Fruit fly (Drosophila melanogaster) whole organism, adult: ENCODE results near the gene mus101.

Experiments used
- CG11617 ChIP-seq: fragments of 200-800 bp; sonication (Bioruptor generic); optimal IDR thresholded peaks from 2 replicates; lab custom pipeline; 2017; ENCODE audit warnings: mild to moderate bottlenecking, missing biosample characterization, missing genetic modification reagents, missing genetic modification characterization
- CG12768 ChIP-seq: fragments of 200-800 bp; sonication (Bioruptor generic); optimal IDR thresholded peaks from 2 replicates; lab custom pipeline; 2017; ENCODE audit warnings: missing biosample characterization, missing genetic modification characterization, mild to moderate bottlenecking, moderate library complexity, missing genetic modification reagents
- CG14711 ChIP-seq: fragments of 200-800 bp; sonication (Bioruptor generic); optimal IDR thresholded peaks from 2 replicates; lab custom pipeline; 2018; ENCODE audit warnings: missing biosample characterization, mild to moderate bottlenecking, missing genetic modification characterization, moderate library complexity
- CG1620 ChIP-seq: fragments of 200-800 bp; sonication (Bioruptor generic); optimal IDR thresholded peaks from 2 replicates; lab custom pipeline; 2016; ENCODE audit warnings: missing biosample characterization, missing genetic modification characterization
- CG33017 ChIP-seq: fragments of 200-800 bp; sonication (Bioruptor generic); optimal IDR thresholded peaks from 2 replicates; lab custom pipeline; 2018; ENCODE audit warnings: missing biosample characterization, mild to moderate bottlenecking, missing genetic modification characterization, moderate library complexity
- CG5204 ChIP-seq: fragments of 200-800 bp; sonication (Bioruptor generic); optimal IDR thresholded peaks from 2 replicates; lab custom pipeline; 2016; ENCODE audit warnings: missing biosample characterization, missing genetic modification characterization
- CG7045 ChIP-seq: fragments of 200-800 bp; sonication (Bioruptor generic); optimal IDR thresholded peaks from 2 replicates; lab custom pipeline; 2017; ENCODE audit warnings: missing biosample characterization, mild to moderate bottlenecking, missing genetic modification characterization
- CG7101 ChIP-seq: fragments of 200-800 bp; sonication (Bioruptor generic); optimal IDR thresholded peaks from 2 replicates; lab custom pipeline; 2018; ENCODE audit warnings: missing biosample characterization, mild to moderate bottlenecking, missing genetic modification characterization, moderate library complexity
- Clk ChIP-seq: fragments of 200-800 bp; sonication (Bioruptor generic); optimal IDR thresholded peaks from 2 replicates; lab custom pipeline; 2017; ENCODE audit warnings: missing biosample characterization, missing genetic modification characterization
- Crg-1 ChIP-seq: fragments of 200-800 bp; sonication (Bioruptor generic); optimal IDR thresholded peaks from 2 replicates; lab custom pipeline; 2016; ENCODE audit warnings: missing biosample characterization, missing genetic modification characterization
- Hr96 ChIP-seq: fragments of 200-800 bp; sonication (Bioruptor generic); optimal IDR thresholded peaks from 2 replicates; lab custom pipeline; 2016; ENCODE audit warnings: missing biosample characterization, missing genetic modification characterization
- Mnt ChIP-seq: fragments of 200-800 bp; sonication (Bioruptor generic); optimal IDR thresholded peaks from 2 replicates; lab custom pipeline; 2016; ENCODE audit warnings: missing biosample characterization, mild to moderate bottlenecking, missing genetic modification characterization
- bab1 ChIP-seq: fragments of 200-800 bp; sonication (Bioruptor generic); optimal IDR thresholded peaks from 3 replicates; lab custom pipeline; 2019; ENCODE audit warnings: missing biosample characterization, mild to moderate bottlenecking, missing genetic modification characterization, moderate library complexity
- cic ChIP-seq: fragments of 200-800 bp; sonication (Bioruptor generic); optimal IDR thresholded peaks from 2 replicates; lab custom pipeline; 2017; ENCODE audit warnings: missing biosample characterization, mild to moderate bottlenecking, missing genetic modification characterization, moderate library complexity
- cnc ChIP-seq, 2 experiments: fragments of >200 bp; optimal IDR thresholded peaks; 2 replicates each; lab custom pipeline; 2017
- kay ChIP-seq: fragments of 200-800 bp; sonication (Bioruptor generic); peaks from one replicate; lab custom pipeline; 2016; ENCODE audit warnings: missing biosample characterization, missing genetic modification characterization, borderline replicate concordance
- ovo ChIP-seq: fragments of 200-800 bp; sonication (Bioruptor generic); optimal IDR thresholded peaks from 2 replicates; lab custom pipeline; 2016; ENCODE audit warnings: missing biosample characterization, missing genetic modification characterization
- pad ChIP-seq: fragments of 200-800 bp; sonication (Bioruptor generic); optimal IDR thresholded peaks from 3 replicates; lab custom pipeline; 2017; ENCODE audit warnings: missing biosample characterization, missing genetic modification characterization, mild to moderate bottlenecking, moderate library complexity, missing genetic modification reagents
- tj ChIP-seq: fragments of 200-800 bp; sonication (Bioruptor generic); optimal IDR thresholded peaks from 3 replicates; lab custom pipeline; 2017; ENCODE audit warnings: missing biosample characterization, mild to moderate bottlenecking, missing genetic modification characterization, moderate library complexity
- toe ChIP-seq: fragments of 200-800 bp; sonication (Bioruptor generic); optimal IDR thresholded peaks from 2 replicates; lab custom pipeline; 2016; ENCODE audit warnings: missing biosample characterization, missing genetic modification characterization

Gene mus101

DNA sequence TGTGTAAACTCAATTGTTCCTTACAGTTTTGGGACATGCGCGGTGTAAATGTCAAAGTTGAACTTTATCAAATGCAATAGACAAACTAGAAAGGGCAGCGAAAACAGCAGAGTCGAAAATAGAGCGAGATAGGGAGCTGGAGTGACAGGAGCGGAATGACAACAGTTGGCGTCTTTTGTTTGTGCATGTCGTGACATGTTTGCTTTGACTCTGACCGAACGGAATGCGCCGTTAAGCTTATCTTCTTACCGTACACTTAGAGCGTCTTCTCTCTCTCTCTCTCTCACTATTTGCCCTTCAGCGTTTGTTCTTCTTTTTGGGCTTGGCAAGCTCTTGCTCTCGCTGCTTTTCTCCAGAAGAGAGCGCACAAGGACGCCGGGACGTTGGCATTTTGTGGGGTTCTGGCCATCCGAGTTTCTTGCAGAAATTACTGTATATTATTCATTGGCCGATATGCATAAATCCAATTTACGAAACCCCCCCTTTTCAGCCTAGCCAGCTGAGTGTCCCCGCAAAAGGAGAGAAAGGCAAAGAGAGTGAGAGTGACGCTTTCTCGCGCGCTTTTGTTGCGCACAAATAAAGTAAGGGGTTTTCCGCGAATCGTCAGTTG lies 39.8 kb downstream of the mus101 start:
- TF ChIP-seq bab1 (GFP tag; lab: Kevin White, UChicago) (no peak), ovo (GFP tag; lab: Kevin White, UChicago) (peak; percentile 44)

DNA sequence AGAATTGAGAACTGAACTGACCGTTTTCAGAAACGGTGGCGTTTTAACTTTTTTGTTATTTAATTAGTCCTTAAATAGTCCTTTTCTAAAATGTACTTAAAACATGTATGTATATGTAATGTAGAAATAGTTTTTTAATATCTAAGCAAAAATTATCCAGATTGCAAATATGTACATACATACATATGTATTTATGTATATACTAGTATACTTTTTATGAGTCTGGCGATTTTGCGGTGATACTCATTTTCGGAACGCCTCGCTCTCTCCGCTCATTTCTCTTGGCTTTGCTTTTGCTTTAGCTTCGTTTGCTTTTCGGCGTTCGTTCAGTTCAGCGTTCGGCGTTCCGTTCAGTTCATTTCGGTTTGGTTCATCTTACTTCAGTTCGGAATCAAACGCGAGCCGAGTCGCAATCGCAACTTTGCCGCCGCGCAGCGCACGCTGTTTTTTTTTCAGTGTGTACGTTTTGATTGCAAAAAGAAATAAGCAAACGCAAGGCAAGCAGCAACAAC lies 40.4 kb downstream of the mus101 start, which contains the start of gene rdgB:
rdgB (plus strand) TSS at position 381 of the 512 bp plus-strand sequence.
- TF ChIP-seq CG1620 (peak; percentile 83), ovo (GFP tag; lab: Kevin White, UChicago) (peak; percentile 72), bab1 (GFP tag; lab: Kevin White, UChicago) (peak; percentile 75), Clk (peak; percentile 35), kay (GFP tag; lab: Kevin White, UChicago) (no peak), CG33017 (tag; lab: Kevin White, UChicago) (peak; percentile 63), CG12768 (GFP tag; lab: Kevin White, UChicago) (peak; percentile 82), cnc (optimal IDR thresholded peaks at IDR 0.05; lab: Kevin White, UChicago) (no peak), Mnt (GFP tag; lab: Kevin White, UChicago) (peak; percentile 69), Hr96 (GFP tag; lab: Kevin White, UChicago) (peak; percentile 78), tj (GFP tag; lab: Kevin White, UChicago) (peak; percentile 80), cic (peak; percentile 56), CG14711 (peak; percentile 78), Crg-1 (GFP tag; lab: Kevin White, UChicago) (peak; percentile 87), CG7101 (tag; lab: Kevin White, UChicago) (peak; percentile 91), CG5204 (GFP tag; lab: Kevin White, UChicago) (peak; percentile 82), CG7045 (GFP tag; lab: Kevin White, UChicago) (peak; percentile 83), CG11617 (GFP tag; lab: Kevin White, UChicago) (peak; percentile 87), pad (GFP tag; lab: Kevin White, UChicago) (peak; percentile 87), toe (GFP tag; lab: Kevin White, UChicago) (peak; percentile 73)

DNA sequence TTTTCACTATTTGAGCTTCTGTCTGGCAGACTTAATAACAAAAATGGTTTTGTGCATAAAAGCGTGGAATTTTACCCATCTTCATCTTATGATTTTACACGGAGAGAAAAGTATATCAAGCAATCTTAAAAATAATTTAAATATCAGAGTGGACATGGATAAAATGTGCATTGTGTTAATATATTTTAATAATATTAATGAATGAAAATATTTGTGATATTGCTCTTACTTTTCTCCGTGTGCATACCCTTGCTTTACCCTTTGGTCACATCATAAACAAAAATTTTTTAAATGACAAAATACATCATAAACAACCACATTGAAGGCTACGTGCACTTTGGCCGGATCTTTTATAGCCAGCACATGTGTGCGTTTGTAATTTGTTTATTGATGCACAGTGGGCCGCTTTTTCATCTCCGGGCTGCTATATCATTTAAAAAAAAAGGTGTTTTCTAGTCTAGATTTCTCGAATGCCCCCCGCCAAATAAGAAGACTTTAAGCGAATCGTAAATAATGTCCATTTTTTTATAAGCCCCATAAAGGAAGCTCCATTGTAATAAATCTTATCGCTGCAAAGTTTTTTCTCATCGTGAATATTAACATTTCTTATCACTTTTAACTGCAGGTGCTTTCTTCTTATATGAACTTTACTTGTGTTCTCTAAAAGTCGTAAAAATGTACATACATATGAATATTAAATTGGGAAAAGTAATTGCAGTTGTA lies 42.5 kb downstream of the mus101 start:
- TF ChIP-seq toe (GFP tag; lab: Kevin White, UChicago), result no peak
- TF ChIP-seq kay (GFP tag; lab: Kevin White, UChicago), result peak; percentile 81
- TF ChIP-seq CG14711, result peak; percentile 58
- TF ChIP-seq CG11617 (GFP tag; lab: Kevin White, UChicago), result peak; percentile 27
- peak; percentile 70 for TF ChIP-seq Mnt (GFP tag; lab: Kevin White, UChicago)
- TF ChIP-seq ovo (GFP tag; lab: Kevin White, UChicago), result no peak
- TF ChIP-seq CG7045 (GFP tag; lab: Kevin White, UChicago), result no peak
- TF ChIP-seq cic, result peak; percentile 35
- no peak for TF ChIP-seq Hr96 (GFP tag; lab: Kevin White, UChicago)
- TF ChIP-seq pad (GFP tag; lab: Kevin White, UChicago), result no peak
- TF ChIP-seq CG12768 (GFP tag; lab: Kevin White, UChicago), result no peak
- peak; percentile 61 for TF ChIP-seq bab1 (GFP tag; lab: Kevin White, UChicago)
- TF ChIP-seq CG33017 (tag; lab: Kevin White, UChicago), result peak; percentile 48
- peak; percentile 60 for TF ChIP-seq CG7101 (tag; lab: Kevin White, UChicago)

DNA sequence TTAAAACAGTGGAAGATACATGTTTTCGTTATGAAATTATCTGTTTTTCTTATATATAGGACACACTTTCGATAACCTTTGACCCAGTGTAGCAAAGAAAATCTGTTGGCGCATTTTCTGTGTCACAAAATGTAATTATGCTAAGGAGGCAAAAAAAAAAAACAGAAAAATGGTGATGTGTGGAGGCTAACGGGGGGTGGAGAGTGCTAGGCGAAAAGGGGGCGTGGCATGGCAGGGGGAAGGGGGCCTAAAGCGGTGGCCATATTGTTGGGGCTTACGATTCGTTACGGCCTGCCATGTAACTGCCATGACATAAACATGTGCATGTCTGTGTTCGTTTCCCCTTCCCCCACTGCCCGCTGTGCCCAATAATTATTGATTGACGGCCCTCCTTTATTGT lies 43.2 kb downstream of the mus101 start:
- TF ChIP-seq CG7045 (GFP tag; lab: Kevin White, UChicago), result no peak
- no peak for TF ChIP-seq toe (GFP tag; lab: Kevin White, UChicago)
- peak; percentile 56 for TF ChIP-seq tj (GFP tag; lab: Kevin White, UChicago)
- TF ChIP-seq cic, result no peak
- TF ChIP-seq Hr96 (GFP tag; lab: Kevin White, UChicago), result no peak

DNA sequence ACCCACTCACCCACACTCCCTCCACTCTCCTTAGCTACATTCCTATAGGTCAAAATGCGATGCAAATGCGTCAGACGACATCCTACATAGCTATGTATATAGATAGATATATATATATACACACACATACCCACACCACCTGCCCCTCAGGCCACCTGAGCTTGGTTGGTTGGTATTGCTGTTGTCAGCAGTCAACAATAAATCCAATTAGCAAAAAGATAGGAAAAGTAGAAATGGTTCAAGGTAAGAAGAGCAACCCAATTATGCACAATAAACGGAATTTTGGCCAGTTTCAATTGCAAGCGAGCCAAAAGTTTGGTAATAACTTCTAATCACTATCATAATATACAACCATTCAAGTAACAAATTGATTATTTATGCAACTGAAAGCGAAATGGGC lies 44.4 kb downstream of the mus101 start:
- TF ChIP-seq bab1 (GFP tag; lab: Kevin White, UChicago) (no peak), tj (GFP tag; lab: Kevin White, UChicago) (peak; percentile 92), CG1620 (no peak), toe (GFP tag; lab: Kevin White, UChicago) (no peak)

- TF ChIP-seq tj (GFP tag; lab: Kevin White, UChicago) (peak; percentile 91), CG11617 (GFP tag; lab: Kevin White, UChicago) (no peak)
Observed at dm6 chrX:13770768-13771167, 48.7 kb downstream of the mus101 start.
